Fruit fly (Drosophila melanogaster) whole organism, embryonic: ENCODE measurements around the gene CG33489.

Experiments
- Adf1 ChIP-seq: fragments of 200-800 bp; sonication (Bioruptor generic); IDR thresholded peaks from 2 replicates; pipeline ENCODE4 v1.3.6; 2022; ENCODE audit warnings: missing biosample characterization, missing genetic modification characterization
- Atf-2 ChIP-seq: fragments of 200-800 bp; sonication (Bioruptor generic); optimal IDR thresholded peaks from 2 replicates; lab custom pipeline; 2016; ENCODE audit warnings: missing biosample characterization, missing genetic modification characterization
- Blimp-1 ChIP-seq: fragments of 200-800 bp; sonication (Bioruptor generic); optimal IDR thresholded peaks from 3 replicates; lab custom pipeline; 2018; ENCODE audit warnings: missing biosample characterization, missing genetic modification characterization, mild to moderate bottlenecking, moderate library complexity, missing genetic modification reagents
- CG10462 ChIP-seq: fragments of 200-800 bp; sonication (Bioruptor generic); optimal IDR thresholded peaks from 2 replicates; lab custom pipeline; 2016; ENCODE audit warnings: missing biosample characterization, missing genetic modification characterization
- CG11093 ChIP-seq: fragments of 200-800 bp; sonication (Bioruptor generic); IDR thresholded peaks from 3 replicates; pipeline ENCODE4 v1.3.6; 2022; ENCODE audit warnings: missing biosample characterization, missing genetic modification characterization
- CG11504 ChIP-seq: fragments of 200-800 bp; sonication (Bioruptor generic); optimal IDR thresholded peaks from 3 replicates; lab custom pipeline; 2019; ENCODE audit warnings: missing biosample characterization, mild to moderate bottlenecking, missing genetic modification characterization, moderate library complexity
- CG12942 ChIP-seq: fragments of 200-800 bp; sonication (Bioruptor generic); optimal IDR thresholded peaks from 3 replicates; lab custom pipeline; 2016; ENCODE audit warnings: missing biosample characterization, missing genetic modification characterization
- CG13894 ChIP-seq: fragments of 200-800 bp; sonication (Bioruptor generic); optimal IDR thresholded peaks from 3 replicates; lab custom pipeline; 2018; ENCODE audit warnings: missing biosample characterization, mild to moderate bottlenecking, missing genetic modification characterization, moderate library complexity
- CG14710 ChIP-seq: fragments of 200-800 bp; sonication (Bioruptor generic); optimal IDR thresholded peaks from 3 replicates; lab custom pipeline; 2019; ENCODE audit warnings: missing biosample characterization, mild to moderate bottlenecking, missing genetic modification characterization, moderate library complexity
- CG16815 ChIP-seq: fragments of 200-800 bp; sonication (Bioruptor generic); optimal IDR thresholded peaks from 3 replicates; lab custom pipeline; 2017; ENCODE audit warnings: missing biosample characterization, mild to moderate bottlenecking, missing genetic modification characterization
- CG18011 ChIP-seq: fragments of 200-800 bp; sonication (Bioruptor generic); optimal IDR thresholded peaks from 2 replicates; lab custom pipeline; 2017; ENCODE audit warnings: missing biosample characterization, missing genetic modification characterization, mild to moderate bottlenecking, moderate library complexity, missing genotype
- CG31388 ChIP-seq: fragments of 200-800 bp; sonication (Bioruptor generic); optimal IDR thresholded peaks from 2 replicates; lab custom pipeline; 2016; ENCODE audit warnings: missing biosample characterization, missing genetic modification characterization
- CG33213 ChIP-seq: fragments of 200-800 bp; sonication (Bioruptor generic); optimal IDR thresholded peaks from 3 replicates; lab custom pipeline; 2016; ENCODE audit warnings: missing biosample characterization, missing genetic modification characterization
- CG3838 ChIP-seq: fragments of 200-800 bp; sonication (Bioruptor generic); optimal IDR thresholded peaks from 3 replicates; lab custom pipeline; 2016; ENCODE audit warnings: missing biosample characterization, missing genetic modification characterization
- CG4360 ChIP-seq: fragments of 200-800 bp; sonication (Bioruptor generic); IDR thresholded peaks from 2 replicates; pipeline ENCODE4 v1.3.6; 2022; ENCODE audit warnings: missing biosample characterization, missing genetic modification characterization
- CG4820 ChIP-seq: fragments of 200-800 bp; sonication (Bioruptor generic); optimal IDR thresholded peaks from 3 replicates; lab custom pipeline; 2016; ENCODE audit warnings: missing biosample characterization, missing genetic modification characterization
- CG6765 ChIP-seq: fragments of 200-800 bp; sonication (Bioruptor generic); optimal IDR thresholded peaks from 3 replicates; lab custom pipeline; 2017; ENCODE audit warnings: missing biosample characterization, mild to moderate bottlenecking, missing genetic modification characterization
- CG6854 ChIP-seq: fragments of 200-800 bp; sonication (Bioruptor generic); optimal IDR thresholded peaks from 3 replicates; lab custom pipeline; 2017; ENCODE audit warnings: missing biosample characterization, mild to moderate bottlenecking, missing genetic modification characterization
- CG7745 ChIP-seq: fragments of 200-800 bp; sonication (Bioruptor generic); optimal IDR thresholded peaks from 2 replicates; lab custom pipeline; 2018; ENCODE audit warnings: missing biosample characterization, mild to moderate bottlenecking, missing genetic modification characterization, moderate library complexity
- CG8388 ChIP-seq: fragments of 200-800 bp; sonication (Bioruptor generic); optimal IDR thresholded peaks from 2 replicates; lab custom pipeline; 2019; ENCODE audit warnings: missing biosample characterization, mild to moderate bottlenecking, missing genetic modification characterization, moderate library complexity
- CHES-1-like ChIP-seq: fragments of 200-800 bp; sonication (Bioruptor generic); optimal IDR thresholded peaks from 2 replicates; lab custom pipeline; 2016; ENCODE audit warnings: missing biosample characterization, missing genetic modification characterization
- CrebB ChIP-seq: fragments of 200-800 bp; sonication (Bioruptor generic); optimal IDR thresholded peaks from 3 replicates; lab custom pipeline; 2018; ENCODE audit warnings: missing biosample characterization, mild to moderate bottlenecking, missing genetic modification characterization
- D19B ChIP-seq: fragments of 200-800 bp; sonication (Bioruptor generic); optimal IDR thresholded peaks from 2 replicates; lab custom pipeline; 2017; ENCODE audit warnings: missing biosample characterization, mild to moderate bottlenecking, missing genetic modification characterization
- Dbx ChIP-seq: fragments of 200-800 bp; sonication (Bioruptor generic); IDR thresholded peaks from 3 replicates; pipeline ENCODE4 v1.3.6; 2022; ENCODE audit warnings: missing biosample characterization, missing genetic modification characterization
- Dll ChIP-seq: fragments of 200-800 bp; sonication (Bioruptor generic); IDR thresholded peaks from 4 replicates; pipeline ENCODE4 v1.3.6; 2022; ENCODE audit warnings: missing biosample characterization, missing genetic modification characterization; ENCODE audit not compliant: partially characterized antibody
- E2f1 ChIP-seq: fragments of 200-800 bp; sonication (Bioruptor generic); IDR thresholded peaks from 2 replicates; pipeline ENCODE4 v1.3.6; 2022; ENCODE audit warnings: missing biosample characterization, missing genetic modification characterization
- Eip74EF ChIP-seq, 2 experiments: fragments of 200-800 bp in 1 of 2; fragments of >200 bp in 1 of 2; sonication (Bioruptor generic) in 1 of 2; optimal IDR thresholded peaks; 2 replicates each; lab custom pipeline; 2017 to 2019; ENCODE audit warnings: missing biosample characterization in 2 of 2, missing genetic modification characterization in 2 of 2, mild to moderate bottlenecking in 1 of 2, moderate library complexity in 1 of 2
- GATAe ChIP-seq: fragments of 200-800 bp; sonication (Bioruptor generic); conservative IDR thresholded peaks from 2 replicates; pipeline ENCODE4 v1.3.6; 2022; ENCODE audit warnings: missing biosample characterization, missing genetic modification characterization
- Meics ChIP-seq: fragments of 200-800 bp; sonication (Bioruptor generic); optimal IDR thresholded peaks from 2 replicates; lab custom pipeline; 2017; ENCODE audit warnings: missing biosample characterization, mild to moderate bottlenecking, missing genetic modification characterization
- Opbp ChIP-seq: fragments of 200-800 bp; sonication (Bioruptor generic); IDR thresholded peaks from 3 replicates; pipeline ENCODE4 v1.3.6; 2022; ENCODE audit warnings: missing biosample characterization, missing genetic modification characterization; ENCODE audit not compliant: partially characterized antibody
- Sin3A ChIP-seq: fragments of >200 bp; optimal IDR thresholded peaks from 2 replicates; lab custom pipeline; 2018
- Six4 ChIP-seq: fragments of 200-800 bp; sonication (Bioruptor generic); optimal IDR thresholded peaks from 2 replicates; lab custom pipeline; 2016; ENCODE audit warnings: missing biosample characterization, missing genetic modification characterization
- Sry-δ ChIP-seq: fragments of 200-800 bp; sonication (Bioruptor generic); optimal IDR thresholded peaks from 2 replicates; lab custom pipeline; 2016; ENCODE audit warnings: missing biosample characterization, missing genetic modification characterization
- ash1 ChIP-seq: fragments of 200-800 bp; sonication (Bioruptor generic); optimal IDR thresholded peaks from 2 replicates; lab custom pipeline; 2018; ENCODE audit warnings: missing biosample characterization, mild to moderate bottlenecking, missing genetic modification characterization
- cad ChIP-seq: fragments of >200 bp; optimal IDR thresholded peaks from 2 replicates; lab custom pipeline; 2017; ENCODE audit warnings: missing biosample characterization, missing genetic modification characterization
- ewg ChIP-seq: fragments of 200-800 bp; sonication (Bioruptor generic); optimal IDR thresholded peaks from 3 replicates; lab custom pipeline; 2017; ENCODE audit warnings: mild to moderate bottlenecking, missing biosample characterization, missing genetic modification reagents, missing genetic modification characterization
- fd96Cb ChIP-seq: fragments of 200-800 bp; sonication (Bioruptor generic); optimal IDR thresholded peaks from 2 replicates; lab custom pipeline; 2018; ENCODE audit warnings: missing biosample characterization, mild to moderate bottlenecking, missing genetic modification characterization, moderate library complexity
- gcm2 ChIP-seq: fragments of 200-800 bp; sonication (Bioruptor generic); optimal IDR thresholded peaks from 2 replicates; lab custom pipeline; 2016; ENCODE audit warnings: missing biosample characterization, missing genetic modification characterization
- gro ChIP-seq: fragments of 200-800 bp; sonication (Bioruptor generic); optimal IDR thresholded peaks from 2 replicates; lab custom pipeline; 2016; ENCODE audit warnings: missing biosample characterization, missing genetic modification characterization
- peb ChIP-seq: fragments of 200-800 bp; sonication (Bioruptor generic); IDR thresholded peaks from 2 replicates; pipeline ENCODE4 v1.3.6; 2022; ENCODE audit warnings: missing biosample characterization, missing genetic modification characterization
- pfk ChIP-seq: fragments of 200-800 bp; sonication (Bioruptor generic); optimal IDR thresholded peaks from 2 replicates; lab custom pipeline; 2018; ENCODE audit warnings: missing biosample characterization, mild to moderate bottlenecking, missing genetic modification characterization, moderate library complexity
- pita ChIP-seq: fragments of 200-800 bp; sonication (Bioruptor generic); optimal IDR thresholded peaks from 2 replicates; lab custom pipeline; 2017; ENCODE audit warnings: missing biosample characterization, mild to moderate bottlenecking, missing genetic modification characterization
- psq ChIP-seq: fragments of 200-800 bp; sonication (Bioruptor generic); optimal IDR thresholded peaks from 2 replicates; lab custom pipeline; 2017; ENCODE audit warnings: missing biosample characterization, missing genetic modification characterization
- row ChIP-seq: fragments of 200-800 bp; sonication (Bioruptor generic); IDR thresholded peaks from 3 replicates; pipeline ENCODE4 v1.3.6; 2022; ENCODE audit warnings: missing biosample characterization, missing genetic modification characterization
- slp2 ChIP-seq: fragments of 200-800 bp; sonication (Bioruptor generic); optimal IDR thresholded peaks from 2 replicates; lab custom pipeline; 2016; ENCODE audit warnings: missing biosample characterization, missing genetic modification characterization
- sna ChIP-seq: fragments of 200-800 bp; sonication (Bioruptor generic); IDR thresholded peaks from 2 replicates; pipeline ENCODE4 v1.3.6; 2022; ENCODE audit warnings: missing biosample characterization, missing genetic modification characterization; ENCODE audit not compliant: partially characterized antibody
- tgo ChIP-seq: fragments of 200-800 bp; sonication (Bioruptor generic); IDR thresholded peaks from 3 replicates; pipeline ENCODE4 v1.3.6; 2022; ENCODE audit warnings: missing biosample characterization, missing genetic modification characterization
- vfl ChIP-seq: fragments of 200-800 bp; sonication (Bioruptor generic); optimal IDR thresholded peaks from 2 replicates; lab custom pipeline; 2016; ENCODE audit warnings: missing biosample characterization, missing genetic modification characterization
- vvl ChIP-seq: fragments of 200-800 bp; sonication (Bioruptor generic); IDR thresholded peaks from 2 replicates; pipeline ENCODE4 v1.3.6; 2022; ENCODE audit warnings: missing biosample characterization, missing genetic modification characterization
- yki ChIP-seq: fragments of >200 bp; optimal IDR thresholded peaks from 3 replicates; lab custom pipeline; 2018

The CG33489 gene

dm6 chr3L:11552996-11553671 is 23.7 kb downstream of the CG33489 start (continued):
- TF ChIP-seq D19B (GFP tag; lab: Kevin White, UChicago) (no peak), CrebB (tag; lab: Kevin White, UChicago) (peak; percentile 57), CG7745 (tag; lab: Kevin White, UChicago) (no peak), peb (no peak), E2f1 (GFP tag; lab: Robert Waterston, UW) (no peak; the same call in 1 of the 2 replicates), sna (GFP tag; lab: Robert Waterston, UW) (peak; percentile 82), CG12942 (no peak), gcm2 (GFP tag; lab: Kevin White, UChicago) (peak; percentile 26), Dll (GFP tag; lab: Robert Waterston, UW) (peak; percentile 82), ash1 (GFP tag; lab: Kevin White, UChicago) (peak; percentile 17), Meics (no peak), Eip74EF (GFP tag; optimal IDR thresholded peaks at IDR 0.05; lab: Kevin White, UChicago) (peak in 1 of 2 experiments; percentile 67), CG4820 (GFP tag; lab: Kevin White, UChicago) (no peak), pita (GFP tag; lab: Kevin White, UChicago) (no peak), CG11504 (peak; percentile 100), CG4360 (GFP tag; lab: Robert Waterston, UW) (peak; percentile 98), gro (GFP tag; lab: Kevin White, UChicago) (no peak), CG13894 (tag; lab: Kevin White, UChicago) (peak; percentile 69), CG33213 (GFP tag; lab: Kevin White, UChicago) (no peak), CG18011 (GFP tag; lab: Kevin White, UChicago) (no peak), GATAe (GFP tag; lab: Robert Waterston, UW) (no peak), CG10462 (GFP tag; lab: Kevin White, UChicago) (no peak), CG14710 (tag; lab: Kevin White, UChicago) (peak; percentile 3), Dbx (0 out of 3 replicates have a peak, but pooled peaks have one; percentile 38), ewg (no peak), Sry-δ (GFP tag; lab: Kevin White, UChicago) (no peak), Adf1 (peak; percentile 84), CG6854 (peak; percentile 29), pfk (GFP tag; lab: Kevin White, UChicago) (peak; percentile 5), CG3838 (GFP tag; lab: Kevin White, UChicago) (peak; percentile 71), Six4 (GFP tag; lab: Kevin White, UChicago) (no peak), Blimp-1 (peak; percentile 32), CG6765 (GFP tag; lab: Kevin White, UChicago) (peak; percentile 48), Opbp (GFP tag; lab: Robert Waterston, UW) (peak; percentile 40; the same call in 1 of the 3 replicates), CG11093 (GFP tag; lab: Robert Waterston, UW) (no peak), Sin3A (lab: Kevin White, UChicago) (no peak), fd96Cb (no peak), slp2 (GFP tag; lab: Kevin White, UChicago) (no peak), tgo (GFP tag; lab: Robert Waterston, UW) (no peak), vfl (GFP tag; lab: Kevin White, UChicago) (peak; percentile 29), CG8388 (GFP tag; lab: Kevin White, UChicago) (no peak), CG31388 (GFP tag; lab: Kevin White, UChicago) (no peak), CHES-1-like (GFP tag; lab: Kevin White, UChicago) (peak; percentile 8), row (no peak; the same call in 2 of the 3 replicates), Atf-2 (GFP tag; lab: Kevin White, UChicago) (no peak), CG16815 (GFP tag; lab: Kevin White, UChicago) (no peak), yki (peak; percentile 96), cad (GFP tag; lab: Kevin White, UChicago) (no peak), vvl (peak; percentile 85; the same call in 1 of the 2 replicates), psq (GFP tag; lab: Kevin White, UChicago) (peak; percentile 74)
